Worm (Caenorhabditis elegans) whole organism, midembryonic: ENCODE measurements around the gene Y54F10AR.2.

Source experiments
- T22C8.4 ChIP-seq: fragments of 200-800 bp; sonication (Bioruptor generic); IDR thresholded peaks from 2 replicates; pipeline ENCODE4 v1.3.6; 2022; ENCODE audit warnings: missing genetic modification characterization, missing compliant biosample characterization
- cog-1 ChIP-seq: sonication (generic microtip); optimal IDR thresholded peaks from 2 replicates; lab custom pipeline; 2016; ENCODE audit warnings: missing genetic modification characterization, missing compliant biosample characterization
- flt-1 ChIP-seq: fragments of 200-800 bp; sonication (Bioruptor generic); IDR thresholded peaks from 2 replicates; pipeline ENCODE4 v1.3.6; 2022; ENCODE audit warnings: missing genetic modification characterization, missing compliant biosample characterization
- klf-2 ChIP-seq: fragments of 200-800 bp; sonication (Bioruptor generic); conservative IDR thresholded peaks from 2 replicates; pipeline ENCODE4 v1.3.6; 2022; ENCODE audit warnings: missing genetic modification reagents, missing genetic modification characterization, missing compliant biosample characterization
- med-1 ChIP-seq: sonication (generic microtip); optimal IDR thresholded peaks from 2 replicates; lab custom pipeline; 2017; ENCODE audit warnings: missing genetic modification characterization, mild to moderate bottlenecking, missing compliant biosample characterization, antibody characterized with exemption, missing genetic modification reagents; ENCODE audit not compliant: insufficient read depth
- ref-1 ChIP-seq: fragments of 200-800 bp; sonication (Bioruptor generic); conservative IDR thresholded peaks from 2 replicates; pipeline ENCODE4 v1.3.6; 2022; ENCODE audit warnings: missing genetic modification reagents, missing genetic modification characterization, missing compliant biosample characterization
- tab-1 ChIP-seq: fragments of 200-800 bp; sonication (Bioruptor generic); IDR thresholded peaks from 2 replicates; pipeline ENCODE4 v1.3.6; 2022; ENCODE audit warnings: missing genetic modification characterization, missing compliant biosample characterization
- ztf-23 ChIP-seq: fragments of 200-800 bp; sonication (Bioruptor generic); IDR thresholded peaks from 2 replicates; pipeline ENCODE4 v1.3.6; 2022; ENCODE audit warnings: missing genetic modification reagents, missing genetic modification characterization, missing compliant biosample characterization
- ztf-29 ChIP-seq: fragments of 200-800 bp; sonication (Bioruptor generic); IDR thresholded peaks from 2 replicates; pipeline ENCODE4 v1.3.6; 2022; ENCODE audit warnings: missing genetic modification reagents, missing genetic modification characterization, missing compliant biosample characterization

- no peak for TF ChIP-seq ztf-29
- no peak for TF ChIP-seq flt-1
- no peak for TF ChIP-seq tab-1 (GFP tag; lab: Robert Waterston, UW)
- TF ChIP-seq klf-2 (GFP tag; lab: Robert Waterston, UW), result no peak
- TF ChIP-seq cog-1 (tag; lab: Kevin White, UChicago), result no peak
- no peak for TF ChIP-seq T22C8.4 (GFP tag; lab: Robert Waterston, UW)
- no peak for TF ChIP-seq med-1 (GFP tag; lab: Kevin White, UChicago)
- TF ChIP-seq ref-1 (GFP tag; lab: Robert Waterston, UW), result no peak
- no peak for TF ChIP-seq ztf-23
These were observed 30.8 kb downstream of the Y54F10AR.2 start for ce11 chrIII:2540520-2540919.
